Fruit fly (Drosophila melanogaster) whole organism, adult: ENCODE results near the gene bsf.

Source experiments
- CG33017 ChIP-seq: fragments of 200-800 bp; sonication (Bioruptor generic); optimal IDR thresholded peaks from 2 replicates; lab custom pipeline; 2018; ENCODE audit warnings: missing biosample characterization, mild to moderate bottlenecking, missing genetic modification characterization, moderate library complexity
- Clk ChIP-seq: fragments of 200-800 bp; sonication (Bioruptor generic); optimal IDR thresholded peaks from 2 replicates; lab custom pipeline; 2017; ENCODE audit warnings: missing biosample characterization, missing genetic modification characterization
- Hr96 ChIP-seq: fragments of 200-800 bp; sonication (Bioruptor generic); optimal IDR thresholded peaks from 2 replicates; lab custom pipeline; 2016; ENCODE audit warnings: missing biosample characterization, missing genetic modification characterization
- Mnt ChIP-seq: fragments of 200-800 bp; sonication (Bioruptor generic); optimal IDR thresholded peaks from 2 replicates; lab custom pipeline; 2016; ENCODE audit warnings: missing biosample characterization, mild to moderate bottlenecking, missing genetic modification characterization
- cic ChIP-seq: fragments of 200-800 bp; sonication (Bioruptor generic); optimal IDR thresholded peaks from 2 replicates; lab custom pipeline; 2017; ENCODE audit warnings: missing biosample characterization, mild to moderate bottlenecking, missing genetic modification characterization, moderate library complexity
- kay ChIP-seq: fragments of 200-800 bp; sonication (Bioruptor generic); peaks from one replicate; lab custom pipeline; 2016; ENCODE audit warnings: missing biosample characterization, missing genetic modification characterization, borderline replicate concordance

DNA sequence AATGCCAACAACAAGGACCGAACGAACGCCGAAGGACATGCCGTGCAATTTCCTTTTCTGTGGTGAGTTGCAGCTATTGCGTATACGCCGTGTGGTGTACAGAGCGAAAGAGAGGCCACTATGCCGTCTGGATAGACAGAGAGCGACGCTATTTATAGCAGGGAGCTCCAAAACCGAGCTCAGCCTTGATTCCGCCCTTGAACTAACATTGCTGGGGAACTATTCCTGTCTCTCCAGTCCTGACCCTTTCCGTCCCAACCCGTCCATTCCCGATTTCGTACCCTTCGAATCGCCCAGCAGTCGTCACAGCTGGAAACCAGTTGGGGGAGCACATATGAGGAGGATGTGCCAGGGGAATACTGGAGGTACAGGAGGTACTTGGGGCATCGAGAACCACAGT lies 4.1 kb upstream of the bsf start:
- TF ChIP-seq CG33017 (tag; lab: Kevin White, UChicago), result no peak
- no peak for TF ChIP-seq cic (GFP tag; lab: Kevin White, UChicago)
- no peak for TF ChIP-seq kay (GFP tag; lab: Kevin White, UChicago)
- TF ChIP-seq Mnt, result no peak
- no peak for TF ChIP-seq Hr96 (GFP tag; lab: Kevin White, UChicago)
- no peak for TF ChIP-seq Clk
